Worm (Caenorhabditis elegans) whole organism, L1 larva: ENCODE measurements around the gene nhr-281.

Source experiments
- efl-1 ChIP-seq, 4 experiments: fragments of 150-350 bp; optimal IDR thresholded peaks in 3 of 4; peaks in 1 of 4; 1 replicate in 1 of 4; 2 replicates in 3 of 4; lab custom pipeline; 2014; ENCODE audit warnings: missing biosample characterization in 2 of 4, missing genetic modification characterization in 2 of 4, missing genetic modification reagents in 2 of 4
- unc-86 ChIP-seq: sonication (generic microtip); optimal IDR thresholded peaks from 2 replicates; lab custom pipeline; 2016; ENCODE audit warnings: missing genetic modification characterization, missing compliant biosample characterization

The nhr-281 gene

DNA sequence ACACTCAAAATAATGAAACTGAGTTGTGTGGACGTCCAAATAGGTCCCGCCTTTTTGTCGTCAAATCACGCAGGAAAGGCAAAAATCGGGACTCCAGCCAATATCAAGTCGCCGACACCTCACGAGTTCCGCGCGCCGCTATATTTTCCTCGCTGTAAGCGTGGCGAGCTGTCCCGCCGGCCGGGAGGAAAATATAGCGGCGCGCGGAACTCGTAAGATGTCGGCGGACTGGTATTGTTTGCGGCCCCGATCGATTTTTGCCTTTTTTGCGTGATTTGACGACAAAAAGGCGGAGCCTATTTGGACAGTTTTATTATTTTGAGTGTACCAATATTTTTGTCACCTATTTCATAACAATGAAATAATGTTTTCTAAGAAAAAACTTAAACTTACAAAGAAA, 50.5 kb downstream of the nhr-281 start:
- TF ChIP-seq efl-1 (optimal IDR thresholded peaks at IDR 0.05; lab: Kevin White, UChicago) = no peak
- peak in 1 of 2 experiments; percentile 60 for TF ChIP-seq efl-1 (GFP tag; optimal IDR thresholded peaks at IDR 0.05 in 1 of 2; lab: Kevin White, UChicago)
- no peak for TF ChIP-seq unc-86 (tag; lab: Kevin White, UChicago)
